Fruit fly (Drosophila melanogaster): ENCODE results near the gene UQCR-C2.

Gene UQCR-C2

dm6 chr3L:16584074-16584578 lies at the start of gene UQCR-C2:
TSS of gene UQCR-C2 (plus strand) at chr3L:16584124.
- peak; percentile 0 for TF ChIP-seq noc (tag; optimal IDR thresholded peaks at IDR 0.05)

- TF ChIP-seq noc (tag; optimal IDR thresholded peaks at IDR 0.05): no peak
These were observed 40.8 kb upstream of the UQCR-C2 start, which contains the start of gene CG43373 for dm6 chr3L:16542998-16543624. TSS of gene CG43373 (minus strand) at chr3L:16543370.

dm6 chr3L:16544220-16544619 lies 39.7 kb upstream of the UQCR-C2 start:
- TF ChIP-seq noc (tag; optimal IDR thresholded peaks at IDR 0.05): no peak

- no peak for TF ChIP-seq noc (tag; optimal IDR thresholded peaks at IDR 0.05)
These were observed 38.4 kb upstream of the UQCR-C2 start, which contains the start of gene CG13033 for dm6 chr3L:16545511-16545910. TSS of gene CG13033 (minus strand) at chr3L:16545628.

dm6 chr3L:16546159-16546558 lies 37.8 kb upstream of the UQCR-C2 start:
- TF ChIP-seq noc (tag; optimal IDR thresholded peaks at IDR 0.05): no peak

- no peak for TF ChIP-seq noc (tag; optimal IDR thresholded peaks at IDR 0.05)
These were observed 27.4 kb upstream of the UQCR-C2 start, which contains the start of gene CG4229 for dm6 chr3L:16556523-16556922. TSS of gene CG4229 (plus strand) at chr3L:16556823.

dm6 chr3L:16563361-16563760 lies 20.6 kb upstream of the UQCR-C2 start:
- TF ChIP-seq noc (tag; optimal IDR thresholded peaks at IDR 0.05): no peak

- TF ChIP-seq noc (tag; optimal IDR thresholded peaks at IDR 0.05): no peak
These were observed 17.8 kb upstream of the UQCR-C2 start for dm6 chr3L:16566093-16566492.

- no peak for TF ChIP-seq noc (tag; optimal IDR thresholded peaks at IDR 0.05)
These were observed 17.2 kb upstream of the UQCR-C2 start, which contains the start of gene UQCR-6.4L for dm6 chr3L:16566700-16567221. TSS of gene UQCR-6.4L (plus strand) at chr3L:16566750.

dm6 chr3L:16567495-16567894 lies 16.4 kb upstream of the UQCR-C2 start:
- TF ChIP-seq noc (tag; optimal IDR thresholded peaks at IDR 0.05): no peak

dm6 chr3L:16569456-16569855 lies 14.5 kb upstream of the UQCR-C2 start:
- TF ChIP-seq noc (tag; optimal IDR thresholded peaks at IDR 0.05): no peak

- TF ChIP-seq noc (tag; optimal IDR thresholded peaks at IDR 0.05): no peak
These were observed 12.7 kb upstream of the UQCR-C2 start for dm6 chr3L:16571014-16571738.

dm6 chr3L:16571739-16572063 lies 12.2 kb upstream of the UQCR-C2 start:
- TF ChIP-seq noc (tag; optimal IDR thresholded peaks at IDR 0.05): no peak

- TF ChIP-seq noc (tag; optimal IDR thresholded peaks at IDR 0.05): no peak
These were observed 11.7 kb upstream of the UQCR-C2 start for dm6 chr3L:16572208-16572607.

- peak; percentile 19 for TF ChIP-seq noc (tag; optimal IDR thresholded peaks at IDR 0.05)
These were observed 10.7 kb upstream of the UQCR-C2 start, which contains the start of gene Mipp1 for dm6 chr3L:16573234-16573633. TSS of gene Mipp1 (minus strand) at chr3L:16573334.

dm6 chr3L:16574307-16574946 lies 9.5 kb upstream of the UQCR-C2 start, which contains the start of gene mbf1:
TSS of gene mbf1 (plus strand) at chr3L:16574436.
- TF ChIP-seq noc (tag; optimal IDR thresholded peaks at IDR 0.05): peak; percentile 36

Data from whole organism, larva.